Worm (Caenorhabditis elegans) whole organism, early embryonic: ENCODE results near the gene fbxa-35.

ENCODE experiments used
- B0310.2 ChIP-seq: sonication (generic microtip); optimal IDR thresholded peaks from 2 replicates; lab custom pipeline; 2016; ENCODE audit warnings: mild to moderate bottlenecking, missing genetic modification characterization, missing compliant biosample characterization
- F13C5.2 ChIP-seq: sonication (generic microtip); optimal IDR thresholded peaks from 2 replicates; lab custom pipeline; 2017; ENCODE audit warnings: mild to moderate bottlenecking, missing genetic modification characterization, inconsistent platforms, missing compliant biosample characterization
- aly-1 ChIP-seq: sonication (generic microtip); optimal IDR thresholded peaks from 2 replicates; lab custom pipeline; 2016; ENCODE audit warnings: missing genetic modification characterization, missing compliant biosample characterization
- ama-1 ChIP-seq: fragments of 150-350 bp; optimal IDR thresholded peaks from 2 replicates; lab custom pipeline; 2014
- ceh-13 ChIP-seq: fragments of 200-800 bp; sonication (Bioruptor generic); optimal IDR thresholded peaks from 2 replicates; lab custom pipeline; 2018; ENCODE audit warnings: mild to moderate bottlenecking, missing genetic modification characterization, missing compliant biosample characterization
- ceh-36 ChIP-seq: sonication (generic microtip); optimal IDR thresholded peaks from 2 replicates; lab custom pipeline; 2016; ENCODE audit warnings: missing genetic modification characterization, inconsistent platforms, missing compliant biosample characterization
- ets-7 ChIP-seq: sonication (generic microtip); optimal IDR thresholded peaks from 2 replicates; lab custom pipeline; 2016; ENCODE audit warnings: missing genotype, missing genetic modification characterization, missing compliant biosample characterization
- flt-1 ChIP-seq: fragments of 200-800 bp; sonication (Bioruptor generic); IDR thresholded peaks from 2 replicates; pipeline ENCODE4 v1.3.6; 2022; ENCODE audit warnings: missing genetic modification characterization, missing compliant biosample characterization
- hmbx-1 ChIP-seq: sonication (generic microtip); optimal IDR thresholded peaks from 2 replicates; lab custom pipeline; 2016; ENCODE audit warnings: mild to moderate bottlenecking, missing genetic modification characterization, missing compliant biosample characterization
- hmg-4 ChIP-seq: fragments of 200-800 bp; sonication (Bioruptor generic); optimal IDR thresholded peaks from 2 replicates; lab custom pipeline; 2018; ENCODE audit warnings: mild to moderate bottlenecking, missing genetic modification characterization, missing compliant biosample characterization
- hnd-1 ChIP-seq: sonication (generic microtip); optimal IDR thresholded peaks from 2 replicates; lab custom pipeline; 2016; ENCODE audit warnings: missing genetic modification characterization, missing compliant biosample characterization
- pes-1 ChIP-seq: fragments of 200-800 bp; sonication (Bioruptor generic); IDR thresholded peaks from 2 replicates; pipeline ENCODE4 v1.3.6; 2022; ENCODE audit warnings: missing genetic modification reagents, missing genetic modification characterization, missing compliant biosample characterization
- scrt-1 ChIP-seq: fragments of 200-800 bp; sonication (Bioruptor generic); IDR thresholded peaks from 2 replicates; pipeline ENCODE4 v1.3.6; 2022; ENCODE audit warnings: missing genetic modification characterization, missing compliant biosample characterization
- sea-1 ChIP-seq: fragments of 200-800 bp; sonication (Bioruptor generic); conservative IDR thresholded peaks from 2 replicates; pipeline ENCODE4 v1.3.6; 2022; ENCODE audit warnings: missing genetic modification characterization, missing compliant biosample characterization
- tbx-11 ChIP-seq: fragments of 200-800 bp; sonication (Bioruptor generic); IDR thresholded peaks from 2 replicates; pipeline ENCODE4 v1.3.6; 2022; ENCODE audit warnings: missing genetic modification characterization, missing compliant biosample characterization
- tbx-37 ChIP-seq: fragments of 200-800 bp; sonication (Bioruptor generic); conservative IDR thresholded peaks from 2 replicates; pipeline ENCODE4 v1.3.6; 2022; ENCODE audit warnings: missing genetic modification reagents, missing genetic modification characterization, missing compliant biosample characterization
- tra-4 ChIP-seq: sonication (generic microtip); optimal IDR thresholded peaks from 2 replicates; lab custom pipeline; 2017; ENCODE audit warnings: missing genetic modification characterization, missing compliant biosample characterization

The fbxa-35 gene

ce11 chrIII:1342488-1342887 lies 47.0 kb downstream of the fbxa-35 start, which contains the start of gene fbxa-26:
Gene fbxa-26, minus strand, starts transcription at chrIII:1342522.
- TF ChIP-seq B0310.2 (tag; lab: Kevin White, UChicago) (no peak), ets-7 (tag; lab: Kevin White, UChicago) (no peak), scrt-1 (no peak), tbx-37 (GFP tag; lab: Robert Waterston, UW) (no peak), hmg-4 (GFP tag; lab: Kevin White, UChicago) (no peak), F13C5.2 (tag; lab: Kevin White, UChicago) (no peak), flt-1 (GFP tag; lab: Robert Waterston, UW) (no peak), ceh-13 (GFP tag; lab: Kevin White, UChicago) (no peak), hnd-1 (tag; lab: Kevin White, UChicago) (no peak), ceh-36 (no peak), tbx-11 (GFP tag; lab: Robert Waterston, UW) (no peak), tra-4 (tag; lab: Kevin White, UChicago) (no peak), hmbx-1 (no peak), pes-1 (GFP tag; lab: Robert Waterston, UW) (no peak), ama-1 (no peak), aly-1 (tag; lab: Kevin White, UChicago) (no peak), sea-1 (GFP tag; lab: Robert Waterston, UW) (no peak)

ce11 chrIII:1342919-1343419 lies 47.5 kb downstream of the fbxa-35 start, which contains the start of gene fbxa-27:
Gene fbxa-27, plus strand, starts transcription at chrIII:1342969.
- TF ChIP-seq B0310.2 (tag; lab: Kevin White, UChicago) (no peak), tbx-37 (GFP tag; lab: Robert Waterston, UW) (no peak), aly-1 (tag; lab: Kevin White, UChicago) (no peak), F13C5.2 (tag; lab: Kevin White, UChicago) (no peak)

- TF ChIP-seq ama-1 (no peak), scrt-1 (no peak), hnd-1 (tag; lab: Kevin White, UChicago) (no peak), tbx-37 (GFP tag; lab: Robert Waterston, UW) (no peak), sea-1 (GFP tag; lab: Robert Waterston, UW) (no peak), F13C5.2 (tag; lab: Kevin White, UChicago) (no peak), hmbx-1 (no peak), tbx-11 (GFP tag; lab: Robert Waterston, UW) (no peak), ets-7 (tag; lab: Kevin White, UChicago) (no peak), pes-1 (GFP tag; lab: Robert Waterston, UW) (no peak), flt-1 (GFP tag; lab: Robert Waterston, UW) (no peak), B0310.2 (tag; lab: Kevin White, UChicago) (no peak), hmg-4 (GFP tag; lab: Kevin White, UChicago) (no peak), tra-4 (tag; lab: Kevin White, UChicago) (no peak), aly-1 (tag; lab: Kevin White, UChicago) (no peak), ceh-36 (no peak), ceh-13 (GFP tag; lab: Kevin White, UChicago) (no peak)
Measured at ce11 chrIII:1345694-1346093, 50.2 kb downstream of the fbxa-35 start, which contains the start of gene Y82E9BL.6. Gene Y82E9BL.6, minus strand, starts transcription at chrIII:1345794.
